Fruit fly (Drosophila melanogaster) whole organism, larva: ENCODE measurements around the gene Kaz-m1.

Source experiments
- noc ChIP-seq: fragments of 200-800 bp; sonication (Bioruptor generic); optimal IDR thresholded peaks from 3 replicates; lab custom pipeline; 2019; ENCODE audit warnings: missing biosample characterization, mild to moderate bottlenecking, missing genetic modification characterization, moderate library complexity

Kaz-m1 gene

dm6 chr3R:26004377-26005000 lies 10.0 kb upstream of the Kaz-m1 start:
- peak; percentile 16 for TF ChIP-seq noc (tag; lab: Kevin White, UChicago)

DNA sequence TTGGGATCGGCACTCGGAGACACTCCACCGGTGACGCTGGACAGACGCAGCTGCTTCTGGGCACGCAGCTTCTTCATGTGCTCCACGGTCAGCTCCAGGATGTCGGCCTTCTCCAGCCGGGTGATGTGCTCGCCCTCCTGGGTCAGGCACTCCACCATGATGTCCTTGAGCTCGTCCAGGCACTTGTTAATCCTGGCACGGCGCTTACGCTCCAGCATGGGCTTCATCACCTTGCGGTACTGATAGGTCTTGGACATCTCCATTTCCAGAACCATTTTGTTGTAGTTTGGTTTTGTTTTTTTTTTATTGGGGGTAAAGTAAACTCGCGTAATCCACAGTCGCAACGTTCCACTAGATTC lies 8.9 kb upstream of the Kaz-m1 start:
- TF ChIP-seq noc (tag; lab: Kevin White, UChicago), result no peak

DNA sequence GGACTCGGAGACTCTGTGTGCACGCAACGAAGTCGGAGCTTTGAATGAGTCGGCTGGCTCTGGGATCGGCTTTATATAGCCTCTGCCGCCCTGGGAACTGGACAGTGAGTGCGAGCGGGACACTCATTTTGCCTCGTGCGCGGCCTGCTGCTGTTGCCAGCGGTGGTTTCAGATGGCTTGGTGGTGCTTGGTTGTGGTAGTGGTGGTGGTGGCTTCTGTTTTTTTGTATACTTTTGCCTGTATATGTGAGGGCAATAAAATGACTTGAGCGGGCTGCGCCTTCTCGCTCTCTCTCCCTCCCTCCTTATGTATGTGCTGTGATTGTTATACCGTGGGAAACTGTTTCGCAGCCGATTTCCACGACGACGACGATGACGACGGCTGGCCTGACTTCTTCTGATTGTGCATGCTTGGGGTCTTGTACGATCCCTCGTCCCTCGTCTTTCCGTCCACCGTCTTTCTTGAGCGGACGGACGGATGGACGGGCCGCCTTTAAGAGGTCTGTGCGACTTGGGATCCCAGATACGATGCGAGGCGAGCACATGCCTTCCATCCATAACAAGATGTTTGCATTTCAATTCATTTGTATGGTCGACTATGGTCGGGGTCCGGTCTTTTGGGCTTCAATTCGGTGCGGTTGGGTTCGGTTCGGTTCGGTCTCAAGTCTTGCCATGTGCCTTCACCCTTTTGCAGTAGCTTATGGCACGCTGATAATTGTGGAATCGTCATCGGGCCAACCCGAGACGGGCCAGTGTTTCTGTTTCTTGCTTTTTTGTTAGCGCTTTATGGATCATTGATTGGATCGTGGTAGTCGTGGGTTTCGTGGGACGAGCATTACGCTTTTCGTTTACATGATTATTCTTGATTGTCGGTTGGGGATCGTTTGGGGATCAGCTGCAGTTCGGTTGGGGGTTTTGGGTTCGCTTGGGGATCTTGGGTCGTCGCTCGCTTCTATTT lies 8.3 kb upstream of the Kaz-m1 start:
- peak; percentile 57 for TF ChIP-seq noc (tag; lab: Kevin White, UChicago)

- TF ChIP-seq noc (tag; lab: Kevin White, UChicago), result no peak
Observed at dm6 chr3R:26007298-26007697, 7.2 kb upstream of the Kaz-m1 start.

- TF ChIP-seq noc (tag; lab: Kevin White, UChicago), result peak; percentile 56
Observed at dm6 chr3R:26007964-26008868, 6.3 kb upstream of the Kaz-m1 start.

dm6 chr3R:26008892-26009539 lies 5.5 kb upstream of the Kaz-m1 start:
- peak; percentile 85 for TF ChIP-seq noc (tag; lab: Kevin White, UChicago)

- no peak for TF ChIP-seq noc (tag; lab: Kevin White, UChicago)
Observed at dm6 chr3R:26009766-26010414, 4.6 kb upstream of the Kaz-m1 start.

DNA sequence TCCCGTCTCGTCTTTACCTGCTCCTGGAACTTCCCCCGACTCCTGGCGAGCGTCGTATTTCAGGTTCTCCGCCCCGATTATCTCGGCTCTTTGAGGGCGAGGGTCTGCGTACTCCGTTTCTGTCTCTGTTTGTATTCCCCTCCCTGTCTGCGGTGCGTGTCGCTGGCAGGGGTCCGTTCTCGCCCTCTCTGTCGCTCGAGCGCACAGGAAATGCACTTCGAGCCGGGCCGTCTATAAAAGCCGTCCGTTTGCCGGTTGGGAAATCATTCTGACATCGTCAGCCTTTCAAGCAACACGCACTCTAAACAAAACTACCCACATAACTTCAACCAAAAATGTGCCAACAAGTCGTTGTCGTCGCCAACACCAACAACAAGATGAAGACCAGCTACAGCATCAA lies 3.9 kb upstream of the Kaz-m1 start:
- no peak for TF ChIP-seq noc (tag; lab: Kevin White, UChicago)

DNA sequence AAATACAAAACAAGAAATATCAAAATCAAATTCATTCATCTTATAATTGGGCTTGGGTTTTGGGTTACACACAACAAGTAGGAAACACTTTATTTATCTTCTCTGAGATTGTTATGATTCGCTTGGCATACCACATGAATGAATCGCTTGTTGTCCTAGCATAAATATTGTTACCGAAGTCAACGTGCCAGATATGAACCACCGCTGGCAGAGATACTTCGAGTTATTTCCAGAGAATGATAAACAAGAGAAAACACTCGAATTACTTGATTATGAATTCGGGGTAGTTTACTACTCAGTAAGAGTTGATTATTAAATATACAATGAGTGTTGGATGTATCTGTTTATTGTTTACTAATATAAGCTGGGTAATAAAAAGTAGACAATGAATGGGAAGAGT lies 3.0 kb upstream of the Kaz-m1 start:
- no peak for TF ChIP-seq noc (tag; lab: Kevin White, UChicago)

dm6 chr3R:26012288-26012687 lies 2.2 kb upstream of the Kaz-m1 start:
- TF ChIP-seq noc (tag; lab: Kevin White, UChicago), result no peak

- peak; percentile 69 for TF ChIP-seq noc (tag; lab: Kevin White, UChicago)
Observed at dm6 chr3R:26012801-26013663, 1.5 kb upstream of the Kaz-m1 start.

DNA sequence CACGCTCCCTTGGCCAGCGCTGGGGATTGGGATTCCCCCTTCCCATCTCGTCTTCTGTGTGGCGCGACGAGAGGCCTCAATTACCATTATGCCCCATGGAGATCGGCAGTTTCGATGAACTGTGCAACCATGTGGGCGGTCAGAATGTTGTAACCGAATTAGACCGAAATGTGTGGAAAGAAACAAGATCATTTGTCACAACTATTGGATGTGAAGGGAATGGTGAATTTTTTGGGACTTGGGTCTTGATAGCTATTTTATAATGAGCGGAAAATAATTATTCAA lies 915 bp upstream of the Kaz-m1 start:
- no peak for TF ChIP-seq noc (tag; lab: Kevin White, UChicago)

dm6 chr3R:26017294-26017770 lies 2.8 kb downstream of the Kaz-m1 start:
- no peak for TF ChIP-seq noc (tag; lab: Kevin White, UChicago)
